Fruit fly (Drosophila melanogaster) whole organism, embryonic: ENCODE data around the gene Cyt-c-d.

Experiments
- ATbp ChIP-seq: fragments of 200-800 bp; sonication (Bioruptor generic); optimal IDR thresholded peaks from 2 replicates; lab custom pipeline; 2017; ENCODE audit warnings: missing biosample characterization, mild to moderate bottlenecking, missing genetic modification characterization, missing genetic modification reagents
- Adf1 ChIP-seq: fragments of 200-800 bp; sonication (Bioruptor generic); IDR thresholded peaks from 2 replicates; pipeline ENCODE4 v1.3.6; 2022; ENCODE audit warnings: missing biosample characterization, missing genetic modification characterization
- Atf6 ChIP-seq: fragments of 200-800 bp; sonication (Bioruptor generic); IDR thresholded peaks from 2 replicates; pipeline ENCODE4 v1.3.6; 2022; ENCODE audit warnings: missing biosample characterization, missing genetic modification characterization
- CG10462 ChIP-seq: fragments of 200-800 bp; sonication (Bioruptor generic); optimal IDR thresholded peaks from 2 replicates; lab custom pipeline; 2016; ENCODE audit warnings: missing biosample characterization, missing genetic modification characterization
- CG10654 ChIP-seq: fragments of 200-800 bp; sonication (Bioruptor generic); optimal IDR thresholded peaks from 2 replicates; lab custom pipeline; 2016; ENCODE audit warnings: missing biosample characterization, missing genetic modification characterization
- CG11093 ChIP-seq: fragments of 200-800 bp; sonication (Bioruptor generic); IDR thresholded peaks from 3 replicates; pipeline ENCODE4 v1.3.6; 2022; ENCODE audit warnings: missing biosample characterization, missing genetic modification characterization
- CG12155 ChIP-seq: fragments of 200-800 bp; sonication (Bioruptor generic); optimal IDR thresholded peaks from 3 replicates; lab custom pipeline; 2016; ENCODE audit warnings: missing biosample characterization, missing genetic modification characterization
- CG12219 ChIP-seq: fragments of 200-800 bp; sonication (Bioruptor generic); optimal IDR thresholded peaks from 3 replicates; lab custom pipeline; 2018; ENCODE audit warnings: missing biosample characterization, mild to moderate bottlenecking, missing genetic modification characterization
- CG1233 ChIP-seq: fragments of 200-800 bp; sonication (Bioruptor generic); optimal IDR thresholded peaks from 4 replicates; lab custom pipeline; 2018; ENCODE audit warnings: missing biosample characterization, mild to moderate bottlenecking, missing genetic modification characterization
- CG12391 ChIP-seq: fragments of 200-800 bp; sonication (Bioruptor generic); optimal IDR thresholded peaks from 3 replicates; lab custom pipeline; 2018; ENCODE audit warnings: missing biosample characterization, mild to moderate bottlenecking, missing genetic modification characterization, moderate library complexity
- CG13894 ChIP-seq: fragments of 200-800 bp; sonication (Bioruptor generic); optimal IDR thresholded peaks from 3 replicates; lab custom pipeline; 2018; ENCODE audit warnings: missing biosample characterization, mild to moderate bottlenecking, missing genetic modification characterization, moderate library complexity
- CG14860 ChIP-seq: fragments of 200-800 bp; sonication (Bioruptor generic); IDR thresholded peaks from 3 replicates; pipeline ENCODE4 v1.3.6; 2022; ENCODE audit warnings: missing biosample characterization, missing genetic modification characterization; ENCODE audit not compliant: partially characterized antibody
- CG16863 ChIP-seq: fragments of 200-800 bp; sonication (Bioruptor generic); optimal IDR thresholded peaks from 3 replicates; lab custom pipeline; 2016; ENCODE audit warnings: missing biosample characterization, missing genetic modification characterization
- CG17328 ChIP-seq: fragments of 200-800 bp; sonication (Bioruptor generic); IDR thresholded peaks from 2 replicates; pipeline ENCODE4 v1.3.6; 2022; ENCODE audit warnings: missing biosample characterization, missing genetic modification characterization
- CG17359 ChIP-seq: fragments of 200-800 bp; sonication (Bioruptor generic); optimal IDR thresholded peaks from 3 replicates; lab custom pipeline; 2018; ENCODE audit warnings: missing biosample characterization, mild to moderate bottlenecking, missing genetic modification characterization, moderate library complexity
- CG18599 ChIP-seq: fragments of 200-800 bp; sonication (Bioruptor generic); optimal IDR thresholded peaks from 3 replicates; lab custom pipeline; 2017; ENCODE audit warnings: missing biosample characterization, missing genetic modification characterization, mild to moderate bottlenecking, moderate library complexity, missing genetic modification reagents
- CG2678 ChIP-seq: fragments of 200-800 bp; sonication (Bioruptor generic); optimal IDR thresholded peaks from 3 replicates; lab custom pipeline; 2019; ENCODE audit warnings: missing biosample characterization, mild to moderate bottlenecking, missing genetic modification characterization, moderate library complexity
- CG2712 ChIP-seq: fragments of 200-800 bp; optimal IDR thresholded peaks from 3 replicates; lab custom pipeline; 2019; ENCODE audit warnings: missing biosample characterization, mild to moderate bottlenecking, missing genetic modification characterization, moderate library complexity
- CG2875 ChIP-seq: fragments of 200-800 bp; sonication (Bioruptor generic); optimal IDR thresholded peaks from 2 replicates; lab custom pipeline; 2017; ENCODE audit warnings: missing biosample characterization, mild to moderate bottlenecking, missing genetic modification characterization, missing genetic modification reagents
- CG32532 ChIP-seq: fragments of 200-800 bp; sonication (Bioruptor generic); IDR thresholded peaks from 2 replicates; pipeline ENCODE4 v1.3.6; 2022; ENCODE audit warnings: missing biosample characterization, missing genetic modification characterization
- CG32772 ChIP-seq: fragments of 200-800 bp; sonication (Bioruptor generic); IDR thresholded peaks from 2 replicates; pipeline ENCODE4 v1.3.6; 2022; ENCODE audit warnings: missing biosample characterization, missing genetic modification characterization
- CG4730 ChIP-seq: fragments of 200-800 bp; sonication (Bioruptor generic); IDR thresholded peaks from 2 replicates; pipeline ENCODE4 v1.3.6; 2022; ENCODE audit warnings: missing biosample characterization, missing genetic modification characterization
- CG7372 ChIP-seq: fragments of 200-800 bp; sonication (Bioruptor generic); IDR thresholded peaks from 2 replicates; pipeline ENCODE4 v1.3.6; 2022; ENCODE audit warnings: missing biosample characterization, missing genetic modification characterization
- CG9876 ChIP-seq: fragments of 200-800 bp; sonication (Bioruptor generic); optimal IDR thresholded peaks from 2 replicates; lab custom pipeline; 2016; ENCODE audit warnings: missing biosample characterization, missing genetic modification characterization
- CoRest ChIP-seq: fragments of 200-800 bp; sonication (Bioruptor generic); optimal IDR thresholded peaks from 3 replicates; lab custom pipeline; 2018; ENCODE audit warnings: missing biosample characterization, mild to moderate bottlenecking, missing genetic modification characterization, moderate library complexity
- D19B ChIP-seq: fragments of 200-800 bp; sonication (Bioruptor generic); optimal IDR thresholded peaks from 2 replicates; lab custom pipeline; 2017; ENCODE audit warnings: missing biosample characterization, mild to moderate bottlenecking, missing genetic modification characterization
- Fer3 ChIP-seq: fragments of 200-800 bp; sonication (Bioruptor generic); optimal IDR thresholded peaks from 2 replicates; lab custom pipeline; 2018; ENCODE audit warnings: missing biosample characterization, mild to moderate bottlenecking, missing genetic modification characterization, moderate library complexity
- Hmr ChIP-seq: fragments of 200-800 bp; sonication (Bioruptor generic); optimal IDR thresholded peaks from 3 replicates; lab custom pipeline; 2017; ENCODE audit warnings: mild to moderate bottlenecking, missing biosample characterization, missing genetic modification reagents, missing genetic modification characterization
- Hmx ChIP-seq: fragments of 200-800 bp; sonication (Bioruptor generic); optimal IDR thresholded peaks from 2 replicates; lab custom pipeline; 2016; ENCODE audit warnings: missing biosample characterization, missing genetic modification characterization
- Lim3 ChIP-seq: fragments of 200-800 bp; sonication (Bioruptor generic); IDR thresholded peaks from 2 replicates; pipeline ENCODE4 v1.3.6; 2022; ENCODE audit warnings: missing biosample characterization, missing genetic modification characterization
- MESR4 ChIP-seq: fragments of 200-800 bp; sonication (Bioruptor generic); optimal IDR thresholded peaks from 2 replicates; lab custom pipeline; 2018; ENCODE audit warnings: missing biosample characterization, mild to moderate bottlenecking, missing genetic modification characterization, moderate library complexity
- Nf-YC ChIP-seq: fragments of 200-800 bp; optimal IDR thresholded peaks from 3 replicates; lab custom pipeline; 2019; ENCODE audit warnings: missing biosample characterization, mild to moderate bottlenecking, missing genetic modification characterization, moderate library complexity
- Sry-δ ChIP-seq: fragments of 200-800 bp; sonication (Bioruptor generic); optimal IDR thresholded peaks from 2 replicates; lab custom pipeline; 2016; ENCODE audit warnings: missing biosample characterization, missing genetic modification characterization
- Xrp1 ChIP-seq: fragments of 200-800 bp; sonication (Bioruptor generic); IDR thresholded peaks from 2 replicates; pipeline ENCODE4 v1.3.6; 2022; ENCODE audit warnings: missing biosample characterization, missing genetic modification characterization
- abd-A ChIP-seq: fragments of 200-800 bp; sonication (Bioruptor generic); optimal IDR thresholded peaks from 3 replicates; lab custom pipeline; 2019; ENCODE audit warnings: missing biosample characterization, mild to moderate bottlenecking, missing genetic modification characterization, moderate library complexity
- cato ChIP-seq: fragments of 200-800 bp; sonication (Bioruptor generic); optimal IDR thresholded peaks from 2 replicates; lab custom pipeline; 2016; ENCODE audit warnings: missing biosample characterization, missing genetic modification characterization, borderline replicate concordance
- eve ChIP-seq, 2 experiments: fragments of >200 bp; optimal IDR thresholded peaks; 2 replicates each; lab custom pipeline; 2017; ENCODE audit warnings: missing biosample characterization in 2 of 2, missing genetic modification characterization in 2 of 2
- ewg ChIP-seq: fragments of 200-800 bp; sonication (Bioruptor generic); optimal IDR thresholded peaks from 3 replicates; lab custom pipeline; 2017; ENCODE audit warnings: mild to moderate bottlenecking, missing biosample characterization, missing genetic modification reagents, missing genetic modification characterization
- gem ChIP-seq: fragments of 200-800 bp; sonication (Bioruptor generic); optimal IDR thresholded peaks from 2 replicates; lab custom pipeline; 2019; ENCODE audit warnings: missing biosample characterization, mild to moderate bottlenecking, missing genetic modification characterization, moderate library complexity
- grau ChIP-seq: fragments of 200-800 bp; optimal IDR thresholded peaks from 3 replicates; lab custom pipeline; 2019; ENCODE audit warnings: missing biosample characterization, mild to moderate bottlenecking, missing genetic modification characterization, moderate library complexity
- ham ChIP-seq: fragments of 200-800 bp; sonication (Bioruptor generic); IDR thresholded peaks from 2 replicates; pipeline ENCODE4 v1.3.6; 2022; ENCODE audit warnings: missing biosample characterization, missing genetic modification characterization
- ind ChIP-seq: fragments of 200-800 bp; sonication (Bioruptor generic); optimal IDR thresholded peaks from 3 replicates; lab custom pipeline; 2016; ENCODE audit warnings: missing biosample characterization, missing genetic modification characterization
- onecut ChIP-seq: fragments of 200-800 bp; sonication (Bioruptor generic); IDR thresholded peaks from 2 replicates; pipeline ENCODE4 v1.3.6; 2022; ENCODE audit warnings: missing biosample characterization, missing genetic modification characterization
- phol ChIP-seq: fragments of 200-800 bp; sonication (Bioruptor generic); optimal IDR thresholded peaks from 3 replicates; lab custom pipeline; 2018; ENCODE audit warnings: missing biosample characterization, mild to moderate bottlenecking, missing genetic modification characterization, moderate library complexity
- prd ChIP-seq, 3 experiments: fragments of >200 bp in 2 of 3; fragments of 200-800 bp in 1 of 3; sonication (Bioruptor generic) in 1 of 3; optimal IDR thresholded peaks in 2 of 3; IDR thresholded peaks in 1 of 3; 2 replicates in 2 of 3; 3 replicates in 1 of 3; pipeline versions ENCODE4 v1.3.6 to Lab custom; 2017 to 2022; ENCODE audit warnings: missing biosample characterization in 1 of 3, missing genetic modification characterization in 1 of 3
- schlank ChIP-seq: fragments of 200-800 bp; sonication (Bioruptor generic); optimal IDR thresholded peaks from 2 replicates; lab custom pipeline; 2018; ENCODE audit warnings: missing biosample characterization, mild to moderate bottlenecking, missing genetic modification characterization
- sens ChIP-seq: fragments of 200-800 bp; sonication (Bioruptor generic); peaks from one replicate; lab custom pipeline; 2016; ENCODE audit warnings: missing biosample characterization, missing genetic modification characterization
- sens-2 ChIP-seq: fragments of 200-800 bp; sonication (Bioruptor generic); IDR thresholded peaks from 2 replicates; pipeline ENCODE4 v1.3.6; 2022; ENCODE audit warnings: missing biosample characterization, missing genetic modification characterization
- sisA ChIP-seq: fragments of 200-800 bp; sonication (Bioruptor generic); IDR thresholded peaks from 2 replicates; pipeline ENCODE4 v1.3.6; 2022; ENCODE audit warnings: missing biosample characterization, missing genetic modification characterization
- tap ChIP-seq: fragments of 200-800 bp; optimal IDR thresholded peaks from 3 replicates; lab custom pipeline; 2019; ENCODE audit warnings: missing biosample characterization, mild to moderate bottlenecking, missing genetic modification characterization, moderate library complexity
- twi ChIP-seq: fragments of 200-800 bp; optimal IDR thresholded peaks from 2 replicates; lab custom pipeline; 2019; ENCODE audit warnings: missing biosample characterization, mild to moderate bottlenecking, missing genetic modification characterization, moderate library complexity

Gene Cyt-c-d

dm6 chr2L:16716771-16717170, 1.1 kb downstream of the Cyt-c-d start (continued):
- no peak for TF ChIP-seq sens-2
- no peak for TF ChIP-seq cato (GFP tag; lab: Kevin White, UChicago)
- no peak for TF ChIP-seq prd (optimal IDR thresholded peaks at IDR 0.05; lab: Kevin White, UChicago)
- TF ChIP-seq prd (GFP tag; IDR thresholded peaks at IDR 0.05; lab: Robert Waterston, UW): peak; percentile 44; the same call in 1 of the 3 replicates
- peak; percentile 51 for TF ChIP-seq phol (tag; lab: Kevin White, UChicago)
- TF ChIP-seq Sry-δ (GFP tag; lab: Kevin White, UChicago): no peak
- no peak for TF ChIP-seq Hmx (GFP tag; lab: Kevin White, UChicago)
- peak; percentile 76 for TF ChIP-seq CG13894 (tag; lab: Kevin White, UChicago)
- TF ChIP-seq sisA: no peak
- peak; percentile 10 for TF ChIP-seq grau (tag; lab: Kevin White, UChicago)
- no peak for TF ChIP-seq Lim3 (GFP tag; lab: Robert Waterston, UW)
- TF ChIP-seq CG12219 (GFP tag; lab: Kevin White, UChicago): no peak
- TF ChIP-seq CG32532: peak; percentile 21; the same call in 1 of the 2 replicates
- no peak for TF ChIP-seq CG12155 (GFP tag; lab: Kevin White, UChicago)
- no peak for TF ChIP-seq CG12391 (tag; lab: Kevin White, UChicago)
- TF ChIP-seq CG11093 (GFP tag; lab: Robert Waterston, UW): no peak
- peak; percentile 12 for TF ChIP-seq CG1233 (GFP tag; lab: Kevin White, UChicago)
- TF ChIP-seq CG10462 (GFP tag; lab: Kevin White, UChicago): no peak
- peak; percentile 13; the same call in 1 of the 2 replicates for TF ChIP-seq CG7372 (GFP tag; lab: Robert Waterston, UW)
- peak; percentile 32 for TF ChIP-seq CG2712
- TF ChIP-seq MESR4 (GFP tag; lab: Kevin White, UChicago): no peak
- peak; percentile 67 for TF ChIP-seq abd-A (tag; lab: Kevin White, UChicago)
- TF ChIP-seq onecut (GFP tag; lab: Robert Waterston, UW): no peak
- no peak for TF ChIP-seq ATbp (GFP tag; lab: Kevin White, UChicago)
- TF ChIP-seq CG18599 (GFP tag; lab: Kevin White, UChicago): peak; percentile 72
- peak; percentile 70 for TF ChIP-seq CG17359 (tag; lab: Kevin White, UChicago)
- TF ChIP-seq Xrp1 (GFP tag; lab: Robert Waterston, UW): peak; percentile 39; the same call in 1 of the 2 replicates
- TF ChIP-seq CG10654 (GFP tag; lab: Kevin White, UChicago): peak; percentile 11
- TF ChIP-seq ham (GFP tag; lab: Robert Waterston, UW): no peak
- TF ChIP-seq sens: peak; percentile 74
- no peak for TF ChIP-seq schlank (tag; lab: Kevin White, UChicago)
- TF ChIP-seq ewg (GFP tag; lab: Kevin White, UChicago): no peak
- no peak for TF ChIP-seq CG9876 (GFP tag; lab: Kevin White, UChicago)
- peak; percentile 44 for TF ChIP-seq Fer3 (tag; lab: Kevin White, UChicago)
- TF ChIP-seq Adf1 (GFP tag; lab: Robert Waterston, UW): no peak
- peak; percentile 19 for TF ChIP-seq Nf-YC (tag; lab: Kevin White, UChicago)
- TF ChIP-seq Atf6: no peak
- TF ChIP-seq CG4730 (GFP tag; lab: Robert Waterston, UW): peak; percentile 38; the same call in 1 of the 2 replicates
- no peak for TF ChIP-seq CG16863 (GFP tag; lab: Kevin White, UChicago)
- TF ChIP-seq CG2875 (GFP tag; lab: Kevin White, UChicago): no peak
- peak; percentile 37 for TF ChIP-seq gem (tag; lab: Kevin White, UChicago)
- TF ChIP-seq CG2678 (tag; lab: Kevin White, UChicago): peak; percentile 70
- no peak for TF ChIP-seq Hmr (GFP tag; lab: Kevin White, UChicago)
- TF ChIP-seq CG32772 (GFP tag; lab: Robert Waterston, UW): peak; percentile 63; the same call in 1 of the 2 replicates
- TF ChIP-seq twi (tag; lab: Kevin White, UChicago): no peak
- no peak for TF ChIP-seq eve (GFP tag; optimal IDR thresholded peaks at IDR 0.05; lab: Kevin White, UChicago)
- no peak for TF ChIP-seq D19B (GFP tag; lab: Kevin White, UChicago)
- peak; percentile 54 for TF ChIP-seq tap (tag; lab: Kevin White, UChicago)
- no peak for TF ChIP-seq CG14860 (GFP tag; lab: Robert Waterston, UW)
- peak; percentile 34 for TF ChIP-seq ind (GFP tag; lab: Kevin White, UChicago)
- TF ChIP-seq CG17328 (GFP tag; lab: Robert Waterston, UW): no peak
- no peak for TF ChIP-seq CoRest (tag; lab: Kevin White, UChicago)
